Worm (Caenorhabditis elegans) whole organism, L4 larva: ENCODE measurements around the gene H29C22.1.

ENCODE experiments used
- ces-1 ChIP-seq: fragments of 150-350 bp; sonication (generic microtip); optimal IDR thresholded peaks from 4 replicates; lab custom pipeline; 2014; ENCODE audit warnings: missing biosample characterization, missing genetic modification reagents, missing genetic modification characterization
- dmd-9 ChIP-seq: fragments of 200-800 bp; sonication (Bioruptor generic); IDR thresholded peaks from 2 replicates; pipeline ENCODE4 v1.3.6; 2022; ENCODE audit warnings: missing genetic modification reagents, missing genetic modification characterization, missing compliant biosample characterization
- egl-27 ChIP-seq: sonication (generic microtip); optimal IDR thresholded peaks from 3 replicates; lab custom pipeline; 2017; ENCODE audit warnings: missing biosample characterization, missing genetic modification reagents, missing genetic modification characterization
- lin-15B ChIP-seq: fragments of 150-350 bp; sonication (generic microtip); optimal IDR thresholded peaks from 3 replicates; lab custom pipeline; 2014; ENCODE audit warnings: missing biosample characterization, missing genetic modification characterization
- mdt-29 ChIP-seq: fragments of 200-800 bp; sonication (Bioruptor generic); IDR thresholded peaks from 2 replicates; pipeline ENCODE4 v1.3.6; 2022; ENCODE audit warnings: missing genetic modification reagents, missing genetic modification characterization, missing compliant biosample characterization
- mxl-2 ChIP-seq: fragments of 200-800 bp; sonication (Bioruptor generic); conservative IDR thresholded peaks from 2 replicates; pipeline ENCODE4 v1.3.6; 2022; ENCODE audit warnings: missing genetic modification reagents, missing genetic modification characterization, missing compliant biosample characterization
- nhr-102 ChIP-seq: sonication (generic microtip); optimal IDR thresholded peaks from 2 replicates; lab custom pipeline; 2016; ENCODE audit warnings: mild to moderate bottlenecking, missing genetic modification characterization, moderate library complexity, missing compliant biosample characterization
- nhr-11 ChIP-seq: fragments of 150-350 bp; optimal IDR thresholded peaks from 2 replicates; lab custom pipeline; 2014; ENCODE audit warnings: missing biosample characterization, missing genetic modification characterization
- nhr-25 ChIP-seq: sonication (generic microtip); optimal IDR thresholded peaks from 2 replicates; lab custom pipeline; 2017; ENCODE audit warnings: missing genetic modification characterization, mild to moderate bottlenecking, missing compliant biosample characterization, antibody characterized with exemption, moderate library complexity, borderline replicate concordance; ENCODE audit not compliant: insufficient read depth
- nhr-6 ChIP-seq: fragments of 150-350 bp; optimal IDR thresholded peaks from 2 replicates; lab custom pipeline; 2014; ENCODE audit warnings: missing biosample characterization, missing genetic modification characterization
- pqm-1 ChIP-seq: sonication (generic microtip); optimal IDR thresholded peaks from 2 replicates; lab custom pipeline; 2017; ENCODE audit warnings: missing biosample characterization, missing genetic modification characterization
- unc-130 ChIP-seq: sonication (generic microtip); optimal IDR thresholded peaks from 2 replicates; lab custom pipeline; 2016; ENCODE audit warnings: missing genetic modification reagents, missing genetic modification characterization, missing compliant biosample characterization

DNA sequence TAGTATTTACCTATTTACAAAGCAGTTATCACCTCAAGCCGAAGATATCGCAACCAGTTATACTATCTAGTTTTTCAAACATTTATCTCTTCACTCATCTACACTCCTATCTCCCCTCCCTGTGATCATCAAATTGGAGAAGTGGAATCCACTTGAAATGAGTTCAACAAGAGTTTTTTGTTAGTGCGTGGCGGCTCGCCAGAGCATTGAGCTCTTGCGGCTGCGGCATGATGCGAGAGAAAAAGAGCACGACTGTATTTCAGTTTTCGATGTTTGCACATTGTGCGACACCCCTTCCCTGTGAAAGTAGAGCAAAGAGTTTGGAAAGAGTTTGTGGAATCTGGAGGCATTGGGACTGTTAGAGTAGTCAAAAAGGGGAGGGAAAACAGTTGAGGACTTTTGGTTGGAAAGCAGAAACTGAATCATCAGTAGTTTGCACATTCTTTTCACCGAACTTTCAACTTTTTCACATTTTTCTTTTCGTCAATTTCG lies 19.6 kb upstream of the H29C22.1 start, which contains the start of gene T20B5.2:
- no peak for TF ChIP-seq nhr-6 (tag; lab: Kevin White, UChicago)
- no peak for TF ChIP-seq pqm-1 (tag; lab: Kevin White, UChicago)
- TF ChIP-seq nhr-25, result no peak
- no peak for TF ChIP-seq nhr-11
- no peak for TF ChIP-seq mdt-29
- TF ChIP-seq unc-130 (GFP tag; lab: Kevin White, UChicago), result no peak
- no peak for TF ChIP-seq ces-1 (GFP tag; lab: Kevin White, UChicago)
- no peak for TF ChIP-seq egl-27 (tag; lab: Kevin White, UChicago)
- TF ChIP-seq nhr-102 (tag; lab: Kevin White, UChicago), result no peak
- no peak for TF ChIP-seq lin-15B (tag; lab: Kevin White, UChicago)
- TF ChIP-seq mxl-2 (GFP tag; lab: Robert Waterston, UW), result no peak
- no peak for TF ChIP-seq dmd-9 (GFP tag; lab: Robert Waterston, UW)
